Worm (Caenorhabditis elegans) whole organism, mixed stage, embryonic: ENCODE results near the gene capa-1.

Source experiments
- M03D4.4 ChIP-seq: sonication (generic microtip); optimal IDR thresholded peaks from 2 replicates; lab custom pipeline; 2017; ENCODE audit warnings: mild to moderate bottlenecking, missing genetic modification characterization, missing compliant biosample characterization
- bed-3 ChIP-seq: fragments of 200-800 bp; sonication (Bioruptor generic); optimal IDR thresholded peaks from 3 replicates; lab custom pipeline; 2018; ENCODE audit warnings: mild to moderate bottlenecking, missing genetic modification characterization, moderate library complexity, missing compliant biosample characterization
- blmp-1 ChIP-seq: fragments of 150-350 bp; optimal IDR thresholded peaks from 2 replicates; lab custom pipeline; 2014; ENCODE audit warnings: missing biosample characterization, missing genetic modification characterization
- ceh-39 ChIP-seq: fragments of 150-350 bp; optimal IDR thresholded peaks from 2 replicates; lab custom pipeline; 2014; ENCODE audit warnings: missing biosample characterization, missing genetic modification characterization
- ceh-43 ChIP-seq: fragments of 200-800 bp; sonication (Bioruptor generic); optimal IDR thresholded peaks from 2 replicates; lab custom pipeline; 2018; ENCODE audit warnings: mild to moderate bottlenecking, missing genetic modification characterization, moderate library complexity, missing compliant biosample characterization
- ceh-83 ChIP-seq: fragments of 200-800 bp; sonication (Bioruptor generic); optimal IDR thresholded peaks from 2 replicates; lab custom pipeline; 2018; ENCODE audit warnings: mild to moderate bottlenecking, missing genetic modification characterization, missing compliant biosample characterization
- ces-1 ChIP-seq: fragments of 150-350 bp; optimal IDR thresholded peaks from 2 replicates; lab custom pipeline; 2014; ENCODE audit warnings: missing biosample characterization, missing genetic modification reagents, missing genetic modification characterization
- cnd-1 ChIP-seq: fragments of 200-800 bp; sonication (Bioruptor generic); optimal IDR thresholded peaks from 2 replicates; lab custom pipeline; 2018; ENCODE audit warnings: mild to moderate bottlenecking, missing genetic modification characterization, missing compliant biosample characterization
- drap-1 ChIP-seq: fragments of 200-800 bp; sonication (Bioruptor generic); optimal IDR thresholded peaks from 3 replicates; lab custom pipeline; 2018; ENCODE audit warnings: mild to moderate bottlenecking, missing genetic modification characterization, missing compliant biosample characterization
- elt-1 ChIP-seq: sonication (generic microtip); optimal IDR thresholded peaks from 2 replicates; lab custom pipeline; 2017; ENCODE audit warnings: missing genetic modification characterization, mild to moderate bottlenecking, missing compliant biosample characterization, antibody characterized with exemption, moderate library complexity, borderline replicate concordance; ENCODE audit not compliant: insufficient read depth
- elt-3 ChIP-seq: fragments of 150-350 bp; optimal IDR thresholded peaks from 2 replicates; lab custom pipeline; 2014; ENCODE audit warnings: missing biosample characterization, missing genetic modification characterization
- flh-1 ChIP-seq: fragments of 200-800 bp; sonication (Bioruptor generic); optimal IDR thresholded peaks from 2 replicates; lab custom pipeline; 2018; ENCODE audit warnings: mild to moderate bottlenecking, missing genetic modification characterization, moderate library complexity, missing compliant biosample characterization
- hlh-1 ChIP-seq: fragments of 150-350 bp; optimal IDR thresholded peaks from 2 replicates; lab custom pipeline; 2014; ENCODE audit warnings: missing biosample characterization, missing genetic modification reagents, missing genetic modification characterization
- lin-13 ChIP-seq: fragments of 150-350 bp; optimal IDR thresholded peaks from 2 replicates; lab custom pipeline; 2014; ENCODE audit warnings: missing biosample characterization, missing genetic modification characterization
- lin-32 ChIP-seq: fragments of 200-800 bp; sonication (Bioruptor generic); optimal IDR thresholded peaks from 2 replicates; lab custom pipeline; 2018; ENCODE audit warnings: mild to moderate bottlenecking, missing genetic modification characterization, missing compliant biosample characterization
- lsy-2 ChIP-seq: fragments of 150-350 bp; optimal IDR thresholded peaks from 2 replicates; lab custom pipeline; 2014; ENCODE audit warnings: missing biosample characterization, missing genetic modification characterization
- mab-5 ChIP-seq: fragments of 150-350 bp; optimal IDR thresholded peaks from 2 replicates; lab custom pipeline; 2014; ENCODE audit warnings: missing biosample characterization, missing genetic modification characterization
- mls-2 ChIP-seq: sonication (generic microtip); optimal IDR thresholded peaks from 2 replicates; lab custom pipeline; 2016; ENCODE audit warnings: mild to moderate bottlenecking, missing genetic modification characterization, moderate library complexity, missing compliant biosample characterization
- nhr-2 ChIP-seq: fragments of 150-350 bp; optimal IDR thresholded peaks from 2 replicates; lab custom pipeline; 2014; ENCODE audit warnings: missing biosample characterization, missing genetic modification characterization
- nhr-237 ChIP-seq: fragments of 150-350 bp; optimal IDR thresholded peaks from 2 replicates; lab custom pipeline; 2014; ENCODE audit warnings: missing biosample characterization, missing genetic modification characterization
- nhr-28 ChIP-seq: fragments of 150-350 bp; optimal IDR thresholded peaks from 2 replicates; lab custom pipeline; 2014; ENCODE audit warnings: missing biosample characterization, missing genetic modification characterization
- nhr-76 ChIP-seq: sonication (generic microtip); optimal IDR thresholded peaks from 2 replicates; lab custom pipeline; 2017; ENCODE audit warnings: missing biosample characterization, missing genetic modification characterization
- pha-4 ChIP-seq: fragments of 150-350 bp; optimal IDR thresholded peaks from 2 replicates; lab custom pipeline; 2018; ENCODE audit warnings: missing biosample characterization, missing genetic modification reagents, missing genetic modification characterization
- sem-2 ChIP-seq: fragments of 200-800 bp; sonication (Bioruptor generic); optimal IDR thresholded peaks from 2 replicates; lab custom pipeline; 2018; ENCODE audit warnings: mild to moderate bottlenecking, missing genetic modification characterization, missing compliant biosample characterization
- snpc-4 ChIP-seq: fragments of 150-350 bp; optimal IDR thresholded peaks from 2 replicates; lab custom pipeline; 2014; ENCODE audit warnings: missing biosample characterization, missing genetic modification characterization
- sptf-1 ChIP-seq: sonication (generic microtip); optimal IDR thresholded peaks from 2 replicates; lab custom pipeline; 2017; ENCODE audit warnings: mild to moderate bottlenecking, missing genetic modification characterization, moderate library complexity, missing compliant biosample characterization
- tbx-8 ChIP-seq: fragments of 200-800 bp; sonication (Bioruptor generic); optimal IDR thresholded peaks from 2 replicates; lab custom pipeline; 2018; ENCODE audit warnings: mild to moderate bottlenecking, missing genetic modification characterization, moderate library complexity, missing compliant biosample characterization
- unc-120 ChIP-seq: sonication (generic microtip); optimal IDR thresholded peaks from 2 replicates; lab custom pipeline; 2017; ENCODE audit warnings: missing genetic modification characterization, missing compliant biosample characterization; ENCODE audit not compliant: poor library complexity, severe bottlenecking
- unc-39 ChIP-seq: fragments of 150-350 bp; optimal IDR thresholded peaks from 2 replicates; lab custom pipeline; 2014; ENCODE audit warnings: missing biosample characterization, missing genetic modification characterization
- unc-62 ChIP-seq: fragments of 150-350 bp; optimal IDR thresholded peaks from 2 replicates; lab custom pipeline; 2014; ENCODE audit warnings: missing biosample characterization, missing genetic modification reagents, missing genetic modification characterization
- zip-8 ChIP-seq: fragments of 150-350 bp; optimal IDR thresholded peaks from 2 replicates; lab custom pipeline; 2014; ENCODE audit warnings: missing biosample characterization, missing genetic modification characterization
- ztf-11 ChIP-seq: fragments of 150-350 bp; optimal IDR thresholded peaks from 2 replicates; lab custom pipeline; 2014; ENCODE audit warnings: missing biosample characterization, missing genetic modification characterization

Gene capa-1

ce11 chrX:5905764-5906163, 13.4 kb upstream of the capa-1 start:
- TF ChIP-seq M03D4.4 (no peak), ceh-39 (tag; lab: Kevin White, UChicago) (no peak), sptf-1 (tag; lab: Kevin White, UChicago) (no peak), hlh-1 (no peak), nhr-237 (no peak), mls-2 (no peak)

- no peak for TF ChIP-seq zip-8
- TF ChIP-seq cnd-1: no peak
Observed at ce11 chrX:5917284-5917683, 1.9 kb upstream of the capa-1 start, which contains the start of gene Y23B4A.1. TSS of gene Y23B4A.1 (minus strand) at chrX:5917384.

ce11 chrX:5923672-5924071, 4.5 kb downstream of the capa-1 start:
- TF ChIP-seq unc-62 (GFP tag; lab: Kevin White, UChicago) (no peak), nhr-2 (no peak)

ce11 chrX:5930822-5931221, 11.6 kb downstream of the capa-1 start, which contains the start of gene egl-6:
TSS of gene egl-6 (plus strand) at chrX:5931122.
- TF ChIP-seq cnd-1 (no peak), sem-2 (no peak), flh-1 (GFP tag; lab: Kevin White, UChicago) (no peak), mab-5 (no peak), unc-39 (no peak), nhr-2 (no peak), tbx-8 (GFP tag; lab: Kevin White, UChicago) (no peak), ztf-11 (no peak), zip-8 (no peak), elt-3 (no peak), nhr-237 (no peak), mls-2 (no peak)

- TF ChIP-seq lsy-2 (tag; lab: Kevin White, UChicago) (no peak), snpc-4 (no peak), ceh-43 (GFP tag; lab: Kevin White, UChicago) (no peak), ces-1 (GFP tag; lab: Kevin White, UChicago) (no peak), sptf-1 (tag; lab: Kevin White, UChicago) (no peak), lin-13 (tag; lab: Kevin White, UChicago) (no peak), elt-3 (no peak), hlh-1 (no peak), pha-4 (no peak)
Observed at ce11 chrX:5932923-5933322, 13.7 kb downstream of the capa-1 start.

- no peak for TF ChIP-seq blmp-1 (tag; lab: Kevin White, UChicago)
- no peak for TF ChIP-seq lin-32 (GFP tag; lab: Kevin White, UChicago)
- TF ChIP-seq sem-2: no peak
- no peak for TF ChIP-seq elt-1 (tag; lab: Kevin White, UChicago)
- no peak for TF ChIP-seq unc-62 (GFP tag; lab: Kevin White, UChicago)
- TF ChIP-seq nhr-237: no peak
- TF ChIP-seq lsy-2 (tag; lab: Kevin White, UChicago): no peak
Observed at ce11 chrX:5935473-5935872, 16.3 kb downstream of the capa-1 start, which contains the start of gene C46F4.3. TSS of gene C46F4.3 (plus strand) at chrX:5935773.

ce11 chrX:5941325-5941724, 22.1 kb downstream of the capa-1 start:
- TF ChIP-seq ces-1 (GFP tag; lab: Kevin White, UChicago): no peak
- TF ChIP-seq sem-2: no peak
- no peak for TF ChIP-seq nhr-76 (tag; lab: Kevin White, UChicago)
- TF ChIP-seq blmp-1 (tag; lab: Kevin White, UChicago): no peak
- no peak for TF ChIP-seq unc-120

- TF ChIP-seq nhr-237 (no peak), lsy-2 (tag; lab: Kevin White, UChicago) (no peak), ces-1 (GFP tag; lab: Kevin White, UChicago) (no peak), lin-13 (tag; lab: Kevin White, UChicago) (no peak), drap-1 (GFP tag; lab: Kevin White, UChicago) (no peak), ceh-43 (GFP tag; lab: Kevin White, UChicago) (no peak), ceh-39 (tag; lab: Kevin White, UChicago) (no peak), unc-39 (no peak), lin-32 (GFP tag; lab: Kevin White, UChicago) (no peak), mls-2 (no peak), nhr-2 (no peak), snpc-4 (no peak), hlh-1 (peak; percentile 31), ztf-11 (no peak), pha-4 (no peak), nhr-28 (tag; lab: Kevin White, UChicago) (no peak), elt-1 (tag; lab: Kevin White, UChicago) (no peak), unc-120 (peak; percentile 47), tbx-8 (GFP tag; lab: Kevin White, UChicago) (no peak), bed-3 (GFP tag; lab: Kevin White, UChicago) (no peak), blmp-1 (tag; lab: Kevin White, UChicago) (no peak), cnd-1 (no peak), ceh-83 (no peak), sem-2 (no peak), unc-62 (GFP tag; lab: Kevin White, UChicago) (peak; percentile 21), mab-5 (no peak), sptf-1 (tag; lab: Kevin White, UChicago) (no peak)
Observed at ce11 chrX:5942171-5942570, 23.0 kb downstream of the capa-1 start.
